Worm (Caenorhabditis elegans): Measurements from ENCODE around the gene htz-1.

The htz-1 gene

ce11 chrIV:4423885-4424284 lies 22.1 kb upstream of the htz-1 start:
- no peak for TF ChIP-seq ztf-29 (GFP tag; IDR thresholded peaks at IDR 0.05)
- no peak for TF ChIP-seq cog-1 (tag; optimal IDR thresholded peaks at IDR 0.05)
- TF ChIP-seq ref-1 (GFP tag; conservative IDR thresholded peaks at IDR 0.05), result no peak
- no peak for TF ChIP-seq tab-1 (GFP tag; IDR thresholded peaks at IDR 0.05)
- no peak for TF ChIP-seq ztf-23 (GFP tag; IDR thresholded peaks at IDR 0.05)
- no peak for TF ChIP-seq klf-2 (GFP tag; conservative IDR thresholded peaks at IDR 0.05)
- no peak for TF ChIP-seq med-1 (GFP tag; optimal IDR thresholded peaks at IDR 0.05; ENCODE audit: insufficient read depth)
- no peak for TF ChIP-seq T22C8.4 (GFP tag; IDR thresholded peaks at IDR 0.05)
- TF ChIP-seq flt-1 (GFP tag; IDR thresholded peaks at IDR 0.05), result no peak

ce11 chrIV:4429901-4430300 lies 16.1 kb upstream of the htz-1 start, which contains the start of the genes str-185 and R08C7.5:
Gene str-185, minus strand, starts transcription at chrIV:4430001.
Gene R08C7.5, plus strand, starts transcription at chrIV:4430229.
- TF ChIP-seq ztf-23 (GFP tag; IDR thresholded peaks at IDR 0.05), result no peak
- no peak for TF ChIP-seq tab-1 (GFP tag; IDR thresholded peaks at IDR 0.05)

- no peak for TF ChIP-seq flt-1 (GFP tag; IDR thresholded peaks at IDR 0.05)
- TF ChIP-seq ztf-29 (GFP tag; IDR thresholded peaks at IDR 0.05), result no peak
- TF ChIP-seq klf-2 (GFP tag; conservative IDR thresholded peaks at IDR 0.05), result no peak
- no peak for TF ChIP-seq med-1 (GFP tag; optimal IDR thresholded peaks at IDR 0.05; ENCODE audit: insufficient read depth)
- no peak for TF ChIP-seq cog-1 (tag; optimal IDR thresholded peaks at IDR 0.05)
- no peak for TF ChIP-seq T22C8.4 (GFP tag; IDR thresholded peaks at IDR 0.05)
- no peak for TF ChIP-seq tab-1 (GFP tag; IDR thresholded peaks at IDR 0.05)
- TF ChIP-seq ref-1 (GFP tag; conservative IDR thresholded peaks at IDR 0.05), result no peak
- no peak for TF ChIP-seq ztf-23 (GFP tag; IDR thresholded peaks at IDR 0.05)
These were observed 11.5 kb upstream of the htz-1 start, which contains the start of the genes R08C7.8 and R08C7.4 for ce11 chrIV:4434441-4435084. Gene R08C7.8, minus strand, starts transcription at chrIV:4434541. Gene R08C7.4, plus strand, starts transcription at chrIV:4435034.

- TF ChIP-seq ztf-23 (GFP tag; IDR thresholded peaks at IDR 0.05) (no peak), med-1 (GFP tag; optimal IDR thresholded peaks at IDR 0.05; ENCODE audit: insufficient read depth) (no peak), tab-1 (GFP tag; IDR thresholded peaks at IDR 0.05) (no peak), ztf-29 (GFP tag; IDR thresholded peaks at IDR 0.05) (no peak), ref-1 (GFP tag; conservative IDR thresholded peaks at IDR 0.05) (no peak), flt-1 (GFP tag; IDR thresholded peaks at IDR 0.05) (no peak), T22C8.4 (GFP tag; IDR thresholded peaks at IDR 0.05) (no peak), klf-2 (GFP tag; conservative IDR thresholded peaks at IDR 0.05) (no peak)
These were observed 8.2 kb upstream of the htz-1 start for ce11 chrIV:4437825-4438224.

- TF ChIP-seq ref-1 (GFP tag; conservative IDR thresholded peaks at IDR 0.05) (no peak), klf-2 (GFP tag; conservative IDR thresholded peaks at IDR 0.05) (no peak), tab-1 (GFP tag; IDR thresholded peaks at IDR 0.05) (no peak), ztf-29 (GFP tag; IDR thresholded peaks at IDR 0.05) (no peak), ztf-23 (GFP tag; IDR thresholded peaks at IDR 0.05) (no peak), cog-1 (tag; optimal IDR thresholded peaks at IDR 0.05) (no peak), flt-1 (GFP tag; IDR thresholded peaks at IDR 0.05) (no peak), med-1 (GFP tag; optimal IDR thresholded peaks at IDR 0.05; ENCODE audit: insufficient read depth) (no peak), T22C8.4 (GFP tag; IDR thresholded peaks at IDR 0.05) (no peak)
These were observed 6.8 kb upstream of the htz-1 start, which contains the start of gene fbxb-74 for ce11 chrIV:4439190-4439589. Gene fbxb-74, minus strand, starts transcription at chrIV:4439290.

ce11 chrIV:4441077-4441476 lies 4.9 kb upstream of the htz-1 start, which contains the start of gene fbxb-75:
Gene fbxb-75, minus strand, starts transcription at chrIV:4441177.
- TF ChIP-seq ref-1 (GFP tag; conservative IDR thresholded peaks at IDR 0.05), result no peak
- no peak for TF ChIP-seq T22C8.4 (GFP tag; IDR thresholded peaks at IDR 0.05)
- no peak for TF ChIP-seq ztf-23 (GFP tag; IDR thresholded peaks at IDR 0.05)
- TF ChIP-seq cog-1 (tag; optimal IDR thresholded peaks at IDR 0.05), result no peak
- TF ChIP-seq tab-1 (GFP tag; IDR thresholded peaks at IDR 0.05), result no peak
- TF ChIP-seq flt-1 (GFP tag; IDR thresholded peaks at IDR 0.05), result no peak
- no peak for TF ChIP-seq klf-2 (GFP tag; conservative IDR thresholded peaks at IDR 0.05)
- TF ChIP-seq ztf-29 (GFP tag; IDR thresholded peaks at IDR 0.05), result no peak
- TF ChIP-seq med-1 (GFP tag; optimal IDR thresholded peaks at IDR 0.05; ENCODE audit: insufficient read depth), result no peak

ce11 chrIV:4446884-4447283 lies 868 bp downstream of the htz-1 start:
- TF ChIP-seq flt-1 (GFP tag; IDR thresholded peaks at IDR 0.05) (no peak), tab-1 (GFP tag; IDR thresholded peaks at IDR 0.05) (no peak), T22C8.4 (GFP tag; IDR thresholded peaks at IDR 0.05) (peak; percentile 82)

- TF ChIP-seq ztf-29 (GFP tag; IDR thresholded peaks at IDR 0.05) (no peak), T22C8.4 (GFP tag; IDR thresholded peaks at IDR 0.05) (0 out of 2 replicates have a peak, but pooled peaks have one; percentile 1)
These were observed 1.1 kb downstream of the htz-1 start, which contains the start of gene chat-1 for ce11 chrIV:4447284-4447366. Gene chat-1, plus strand, starts transcription at chrIV:4447331.

- no peak for TF ChIP-seq tab-1 (GFP tag; IDR thresholded peaks at IDR 0.05)
- no peak for TF ChIP-seq ztf-23 (GFP tag; IDR thresholded peaks at IDR 0.05)
- TF ChIP-seq flt-1 (GFP tag; IDR thresholded peaks at IDR 0.05), result no peak
- TF ChIP-seq med-1 (GFP tag; optimal IDR thresholded peaks at IDR 0.05; ENCODE audit: insufficient read depth), result no peak
- no peak for TF ChIP-seq cog-1 (tag; optimal IDR thresholded peaks at IDR 0.05)
- TF ChIP-seq ref-1 (GFP tag; conservative IDR thresholded peaks at IDR 0.05), result no peak
- no peak for TF ChIP-seq T22C8.4 (GFP tag; IDR thresholded peaks at IDR 0.05)
- TF ChIP-seq ztf-29 (GFP tag; IDR thresholded peaks at IDR 0.05), result no peak
- TF ChIP-seq klf-2 (GFP tag; conservative IDR thresholded peaks at IDR 0.05), result no peak
These were observed 1.4 kb downstream of the htz-1 start for ce11 chrIV:4447367-4447766.

ce11 chrIV:4448343-4448742 lies 2.3 kb downstream of the htz-1 start:
- no peak for TF ChIP-seq ref-1 (GFP tag; conservative IDR thresholded peaks at IDR 0.05)
- TF ChIP-seq T22C8.4 (GFP tag; IDR thresholded peaks at IDR 0.05), result no peak
- no peak for TF ChIP-seq cog-1 (tag; optimal IDR thresholded peaks at IDR 0.05)
- no peak for TF ChIP-seq med-1 (GFP tag; optimal IDR thresholded peaks at IDR 0.05; ENCODE audit: insufficient read depth)
- TF ChIP-seq flt-1 (GFP tag; IDR thresholded peaks at IDR 0.05), result no peak
- TF ChIP-seq klf-2 (GFP tag; conservative IDR thresholded peaks at IDR 0.05), result no peak
- TF ChIP-seq ztf-29 (GFP tag; IDR thresholded peaks at IDR 0.05), result no peak
- no peak for TF ChIP-seq tab-1 (GFP tag; IDR thresholded peaks at IDR 0.05)
- TF ChIP-seq ztf-23 (GFP tag; IDR thresholded peaks at IDR 0.05), result no peak
